Worm (Caenorhabditis elegans): ENCODE measurements around the gene fars-3.

Gene fars-3

DNA sequence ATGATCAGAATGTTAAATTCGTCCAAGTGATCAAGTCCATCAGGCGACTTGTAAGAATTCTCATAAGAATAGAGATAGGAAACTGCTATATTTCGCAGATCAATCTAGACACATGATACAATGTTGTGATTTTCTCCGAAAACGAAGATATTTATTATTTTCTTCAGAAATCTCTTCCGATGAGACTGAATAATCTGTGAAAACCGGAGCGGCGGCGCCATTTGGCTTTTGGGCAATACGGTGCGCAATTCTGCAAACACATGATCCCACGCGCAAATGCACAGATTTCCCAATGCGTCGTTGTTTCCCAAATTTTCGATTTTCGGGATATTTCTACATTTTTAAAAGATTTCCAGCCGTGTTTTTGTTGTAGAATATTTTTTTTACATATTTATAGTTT is 22.5 kb upstream of the fars-3 start:
- TF ChIP-seq unc-62 (GFP tag; optimal IDR thresholded peaks at IDR 0.05) = no peak

DNA sequence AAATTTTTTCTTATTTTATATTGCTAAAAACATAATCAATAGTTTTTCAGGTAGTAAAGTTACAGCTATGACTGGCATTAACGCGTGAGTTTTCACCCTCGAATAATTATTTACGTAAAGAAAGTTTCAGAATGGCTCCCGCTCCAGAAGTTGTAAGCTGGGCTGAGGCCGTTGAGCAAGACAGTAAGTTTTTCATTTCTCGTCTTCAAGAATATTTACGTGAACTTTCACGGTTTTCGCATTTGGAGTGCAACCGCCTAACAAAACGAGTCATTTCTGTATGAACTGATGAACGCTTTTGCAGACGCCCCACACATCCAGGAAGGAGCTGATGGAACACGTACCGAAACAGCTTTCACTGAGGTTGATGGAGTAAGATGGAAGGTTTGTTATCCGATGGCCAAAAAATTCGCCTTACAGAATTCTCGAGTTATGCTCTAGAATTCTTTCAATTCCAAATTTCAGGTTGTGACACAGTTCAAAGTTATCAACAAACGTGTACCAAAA is 21.9 kb upstream of the fars-3 start, which contains the start of gene eif-3.G:
eif-3.G (plus strand) TSS at position 51 of the 507 bp plus-strand sequence.
- no peak for TF ChIP-seq unc-62 (GFP tag; optimal IDR thresholded peaks at IDR 0.05)

DNA sequence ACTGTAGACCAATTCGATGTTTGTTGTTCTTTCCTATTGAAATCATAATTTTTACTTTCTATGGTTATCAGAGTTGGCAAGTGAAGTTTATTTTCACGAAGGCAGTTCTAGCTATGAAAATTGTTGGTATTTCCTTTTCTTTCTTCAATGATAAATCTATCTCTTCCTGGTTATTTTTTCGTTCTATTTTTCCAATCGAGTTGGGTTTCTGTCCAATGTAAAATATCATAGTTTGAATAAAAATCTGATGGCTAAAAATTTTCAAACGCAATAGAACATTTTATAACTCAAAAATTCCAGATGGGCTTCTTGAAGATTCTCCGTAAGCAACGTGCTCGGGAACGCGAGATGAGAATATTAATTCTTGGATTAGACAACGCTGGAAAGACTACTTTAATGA is 20.6 kb upstream of the fars-3 start, which contains the start of gene evl-20:
evl-20 (plus strand) TSS at position 301 of the 400 bp plus-strand sequence.
- TF ChIP-seq unc-62 (GFP tag; optimal IDR thresholded peaks at IDR 0.05) = no peak

ce11 chrII:8446731-8447130 is 17.9 kb upstream of the fars-3 start, which contains the start of gene cut-3:
Gene cut-3, minus strand, starts transcription at chrII:8446831.
- no peak for TF ChIP-seq unc-62 (GFP tag; optimal IDR thresholded peaks at IDR 0.05)

- no peak for TF ChIP-seq unc-62 (GFP tag; optimal IDR thresholded peaks at IDR 0.05)
Measured at ce11 chrII:8449660-8450118, 15.0 kb upstream of the fars-3 start, which contains the start of gene F22B5.4. Gene F22B5.4, plus strand, starts transcription at chrII:8449710.

ce11 chrII:8450750-8451149 is 13.9 kb upstream of the fars-3 start:
- TF ChIP-seq unc-62 (GFP tag; optimal IDR thresholded peaks at IDR 0.05) = no peak

DNA sequence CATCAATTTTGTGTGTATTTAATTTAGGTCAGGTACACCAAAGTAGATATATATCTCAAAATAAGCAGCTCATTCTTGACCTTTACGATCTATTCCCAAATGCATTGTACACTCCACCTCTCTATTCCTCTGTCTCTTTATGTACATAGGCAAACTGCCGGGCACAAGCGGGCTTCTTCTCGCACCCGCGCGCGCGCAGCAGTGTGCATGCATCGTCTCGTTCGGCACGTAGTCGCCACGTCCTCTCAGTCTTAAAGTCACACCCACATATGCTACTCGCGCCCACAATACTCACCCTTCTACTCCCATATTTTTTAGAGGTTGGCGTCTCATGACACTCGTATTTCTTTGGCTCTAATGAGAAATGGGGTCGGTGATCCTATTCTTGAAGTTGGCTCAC is 13.2 kb upstream of the fars-3 start:
- TF ChIP-seq unc-62 (GFP tag; optimal IDR thresholded peaks at IDR 0.05) = no peak

ce11 chrII:8454513-8454912 is 10.1 kb upstream of the fars-3 start, which contains the start of gene F22B5.5:
Gene F22B5.5, minus strand, starts transcription at chrII:8454613.
- TF ChIP-seq unc-62 (GFP tag; optimal IDR thresholded peaks at IDR 0.05) = no peak

DNA sequence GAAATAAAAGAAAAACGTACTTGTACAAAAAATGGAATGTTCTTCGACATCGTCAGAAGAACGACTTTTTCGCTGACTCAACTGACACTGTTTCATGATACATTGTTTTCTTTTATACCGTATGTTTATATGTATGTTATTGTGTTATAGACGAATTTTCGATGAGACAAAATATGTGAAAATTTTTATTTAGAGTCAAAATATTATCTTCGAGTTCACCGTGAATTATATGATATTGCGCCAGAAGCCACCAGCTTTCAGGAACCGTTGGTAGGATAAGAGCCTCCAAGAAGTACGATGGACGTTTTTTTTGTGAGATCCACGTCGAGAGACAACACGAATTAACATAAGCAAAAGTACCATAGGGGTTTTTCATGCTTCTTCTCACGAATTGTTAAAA is 8.6 kb upstream of the fars-3 start, which contains the start of gene F22B5.6:
F22B5.6 (minus strand) TSS at position 101 of the 400 bp plus-strand sequence.
- TF ChIP-seq unc-62 (GFP tag; optimal IDR thresholded peaks at IDR 0.05) = no peak

ce11 chrII:8456681-8457389 is 7.8 kb upstream of the fars-3 start:
- TF ChIP-seq unc-62 (GFP tag; optimal IDR thresholded peaks at IDR 0.05) = no peak

DNA sequence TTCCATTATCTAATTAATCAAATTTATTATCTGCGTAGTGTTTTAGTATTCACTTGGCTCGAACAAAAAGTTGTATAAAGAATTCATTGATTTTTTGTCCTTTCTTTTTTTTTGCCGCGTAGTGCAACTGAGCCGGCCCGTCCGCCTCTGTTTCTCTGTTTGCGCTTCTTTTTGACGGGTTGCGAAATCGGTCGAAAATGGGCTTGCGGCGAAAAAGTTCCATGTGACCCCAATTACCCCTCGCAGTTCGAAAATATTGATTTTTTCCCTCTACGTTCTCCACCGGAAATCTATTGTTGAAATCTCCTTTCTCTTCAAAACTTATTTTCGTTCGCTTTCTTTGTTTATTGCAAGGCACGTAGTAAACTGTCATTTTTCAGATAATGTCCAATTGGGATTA is 7.2 kb upstream of the fars-3 start, which contains the start of gene zyg-9:
zyg-9 (plus strand) TSS at position 381 of the 400 bp plus-strand sequence.
- no peak for TF ChIP-seq unc-62 (GFP tag; optimal IDR thresholded peaks at IDR 0.05)

- no peak for TF ChIP-seq unc-62 (GFP tag; optimal IDR thresholded peaks at IDR 0.05)
Measured at ce11 chrII:8466874-8467273, 2.2 kb downstream of the fars-3 start, which contains the start of gene F22B5.10. Gene F22B5.10, plus strand, starts transcription at chrII:8467174.

DNA sequence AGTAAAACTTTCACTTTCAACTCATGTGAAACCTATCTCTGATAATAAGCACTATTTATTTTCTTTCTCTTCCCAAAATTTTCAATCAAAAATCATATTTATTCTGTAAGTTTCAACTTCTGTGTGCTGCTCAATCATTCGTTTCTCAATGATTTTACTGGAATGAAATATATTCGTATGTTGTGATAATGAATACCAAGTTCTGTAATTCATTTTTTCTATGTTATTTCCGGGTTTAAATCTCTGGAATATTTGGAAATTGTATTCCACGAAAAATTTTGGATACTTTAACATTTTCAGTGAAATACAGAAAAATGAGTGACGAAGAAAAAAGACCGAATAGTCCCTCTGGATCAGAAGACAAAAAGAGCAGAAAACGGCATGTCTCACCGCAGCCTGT is 3.2 kb downstream of the fars-3 start, which contains the start of gene M05D6.2:
M05D6.2 (plus strand) TSS at position 301 of the 400 bp plus-strand sequence.
- no peak for TF ChIP-seq unc-62 (GFP tag; optimal IDR thresholded peaks at IDR 0.05)

DNA sequence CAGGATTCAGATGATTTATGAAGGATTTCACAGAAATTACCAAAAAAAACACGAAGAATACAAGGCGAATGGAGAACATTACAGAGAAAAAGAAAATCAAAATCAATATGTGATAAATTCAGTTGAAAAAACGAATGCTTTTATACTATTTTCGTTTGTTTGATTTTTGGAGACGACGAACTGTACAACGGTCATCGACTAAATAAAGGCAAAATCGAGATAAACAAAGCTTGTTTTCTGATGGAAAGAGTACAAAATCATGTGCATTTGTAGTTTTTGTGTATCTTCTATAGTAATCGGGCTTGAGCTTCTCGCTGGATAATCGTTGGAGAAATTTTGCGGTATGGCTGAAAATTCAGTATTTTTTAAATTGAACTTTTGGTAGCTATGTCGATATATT is 6.5 kb downstream of the fars-3 start, which contains the start of gene M05D6.8:
M05D6.8 (minus strand) TSS at position 101 of the 400 bp plus-strand sequence.
- no peak for TF ChIP-seq unc-62 (GFP tag; optimal IDR thresholded peaks at IDR 0.05)

DNA sequence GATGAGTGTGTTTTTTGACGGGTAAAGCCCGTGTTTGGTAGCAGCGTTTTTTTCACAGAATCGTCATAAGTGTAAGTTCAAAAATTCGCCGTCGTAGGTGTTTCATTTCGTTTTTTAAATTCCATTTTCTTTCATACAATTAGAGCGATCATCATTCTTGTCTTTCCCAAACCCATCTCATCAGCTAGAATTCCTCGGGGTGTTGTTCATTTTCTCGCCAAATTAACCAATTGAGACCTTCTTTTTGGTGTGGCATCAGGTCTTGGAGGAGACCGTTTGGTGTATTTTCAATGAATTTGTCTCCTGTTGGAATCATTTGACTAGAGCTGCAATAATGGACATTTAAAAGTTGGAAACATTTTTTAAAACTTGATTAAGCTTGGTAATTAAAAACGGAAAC is 8.3 kb downstream of the fars-3 start:
- TF ChIP-seq unc-62 (GFP tag; optimal IDR thresholded peaks at IDR 0.05) = no peak

DNA sequence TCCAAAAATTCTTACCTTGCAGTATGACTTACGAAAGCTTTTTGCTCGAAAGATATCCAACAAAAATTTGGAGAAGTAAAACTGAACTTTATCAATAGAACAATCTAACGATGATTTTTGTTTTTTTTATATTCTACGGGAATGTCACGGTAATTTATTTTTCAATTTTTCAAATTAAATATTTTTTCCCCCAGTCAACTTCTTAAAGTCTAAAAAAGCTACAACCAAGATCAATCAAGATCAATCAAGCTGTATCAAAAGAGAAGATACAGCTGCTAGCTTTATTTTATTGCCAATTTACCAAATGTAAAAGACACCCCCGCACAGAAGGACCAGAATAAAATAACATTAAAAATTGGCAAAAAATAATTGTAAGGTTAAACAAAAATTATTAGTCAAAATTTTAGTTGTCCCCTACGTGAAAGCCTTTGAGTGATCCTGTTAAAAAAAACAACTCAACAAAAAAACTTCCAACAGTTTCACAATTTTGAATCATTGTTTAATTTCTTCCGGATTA is 10.7 kb downstream of the fars-3 start, which contains the start of the genes M05D6.1 and M05D6.3:
M05D6.1 (minus strand) TSS at position 101 of the 517 bp plus-strand sequence.
M05D6.3 (plus strand) TSS at position 467 of the 517 bp plus-strand sequence.
- no peak for TF ChIP-seq unc-62 (GFP tag; optimal IDR thresholded peaks at IDR 0.05)
